Worm (Caenorhabditis elegans) whole organism, L3 larva: ENCODE measurements around the gene EGAP9.3.

Source experiments
- R02D3.7 ChIP-seq: fragments of 150-350 bp; optimal IDR thresholded peaks from 2 replicates; lab custom pipeline; 2014; ENCODE audit warnings: missing biosample characterization, missing genetic modification characterization
- ZK546.5 ChIP-seq: sonication (generic microtip); optimal IDR thresholded peaks from 2 replicates; lab custom pipeline; 2017; ENCODE audit warnings: missing biosample characterization, missing genetic modification characterization
- aly-2 ChIP-seq: fragments of 150-350 bp; optimal IDR thresholded peaks from 2 replicates; lab custom pipeline; 2014; ENCODE audit warnings: missing biosample characterization, missing genetic modification characterization
- ama-1 ChIP-seq: fragments of 150-350 bp; optimal IDR thresholded peaks from 2 replicates; lab custom pipeline; 2018
- ceh-16 ChIP-seq: sonication (generic microtip); optimal IDR thresholded peaks from 2 replicates; lab custom pipeline; 2017; ENCODE audit warnings: missing biosample characterization, missing genetic modification characterization
- ceh-28 ChIP-seq: fragments of 150-350 bp; optimal IDR thresholded peaks from 2 replicates; lab custom pipeline; 2014; ENCODE audit warnings: missing biosample characterization, missing genetic modification reagents, missing genetic modification characterization
- ceh-82 ChIP-seq: fragments of 150-350 bp; optimal IDR thresholded peaks from 2 replicates; lab custom pipeline; 2014; ENCODE audit warnings: missing biosample characterization, missing genetic modification characterization
- ceh-9 ChIP-seq: sonication (generic microtip); optimal IDR thresholded peaks from 2 replicates; lab custom pipeline; 2018; ENCODE audit warnings: missing biosample characterization, missing genetic modification characterization
- egl-5 ChIP-seq: fragments of 150-350 bp; optimal IDR thresholded peaks from 2 replicates; lab custom pipeline; 2017; ENCODE audit warnings: missing biosample characterization, missing genetic modification reagents, missing genetic modification characterization, inconsistent platforms
- elt-2 ChIP-seq: sonication (generic microtip); optimal IDR thresholded peaks from 2 replicates; lab custom pipeline; 2016; ENCODE audit warnings: missing genetic modification reagents, mild to moderate bottlenecking, missing genetic modification characterization, missing compliant biosample characterization
- elt-3 ChIP-seq, 3 experiments: fragments of 150-350 bp in 1 of 3; sonication (generic microtip) in 2 of 3; optimal IDR thresholded peaks; 2 replicates in 2 of 3; 4 replicates in 1 of 3; lab custom pipeline; 2014 to 2017; ENCODE audit warnings: missing biosample characterization in 3 of 3, missing genetic modification characterization in 3 of 3
- eor-1 ChIP-seq, 2 experiments: fragments of 150-350 bp; optimal IDR thresholded peaks; 2 replicates each; lab custom pipeline; 2014 to 2018; ENCODE audit warnings: missing biosample characterization in 2 of 2, missing genetic modification characterization in 2 of 2
- fkh-2 ChIP-seq: fragments of 150-350 bp; optimal IDR thresholded peaks from 2 replicates; lab custom pipeline; 2014; ENCODE audit warnings: missing biosample characterization, missing genetic modification reagents, missing genetic modification characterization
- fos-1 ChIP-seq: fragments of 150-350 bp; optimal IDR thresholded peaks from 2 replicates; lab custom pipeline; 2014; ENCODE audit warnings: missing biosample characterization, missing genetic modification characterization
- jun-1 ChIP-seq: fragments of 150-350 bp; optimal IDR thresholded peaks from 2 replicates; lab custom pipeline; 2014; ENCODE audit warnings: missing biosample characterization, missing genetic modification reagents, missing genetic modification characterization
- lin-15B ChIP-seq: fragments of 150-350 bp; optimal IDR thresholded peaks from 2 replicates; lab custom pipeline; 2014; ENCODE audit warnings: missing biosample characterization, missing genetic modification characterization
- lin-39 ChIP-seq: fragments of 150-350 bp; optimal IDR thresholded peaks from 2 replicates; lab custom pipeline; 2018; ENCODE audit warnings: missing biosample characterization, missing genetic modification reagents, missing genetic modification characterization
- lsy-12 ChIP-seq: sonication (generic microtip); optimal IDR thresholded peaks from 2 replicates; lab custom pipeline; 2016; ENCODE audit warnings: mild to moderate bottlenecking, missing genetic modification characterization, missing compliant biosample characterization
- mml-1 ChIP-seq: fragments of 150-350 bp; sonication (generic microtip); optimal IDR thresholded peaks from 3 replicates; lab custom pipeline; 2014; ENCODE audit warnings: missing biosample characterization, missing genetic modification characterization
- nfya-1 ChIP-seq: sonication (generic microtip); optimal IDR thresholded peaks from 2 replicates; lab custom pipeline; 2017; ENCODE audit warnings: missing genetic modification characterization, mild to moderate bottlenecking, missing compliant biosample characterization, antibody characterized with exemption, moderate library complexity; ENCODE audit not compliant: insufficient read depth
- nhr-11 ChIP-seq: fragments of 150-350 bp; optimal IDR thresholded peaks from 2 replicates; lab custom pipeline; 2014; ENCODE audit warnings: missing biosample characterization, missing genetic modification characterization
- nhr-23 ChIP-seq: fragments of 150-350 bp; optimal IDR thresholded peaks from 2 replicates; lab custom pipeline; 2014; ENCODE audit warnings: missing biosample characterization, missing genetic modification reagents, missing genetic modification characterization
- nhr-25 ChIP-seq: sonication (generic microtip); optimal IDR thresholded peaks from 2 replicates; lab custom pipeline; 2017; ENCODE audit warnings: missing biosample characterization, missing genetic modification characterization
- nhr-43 ChIP-seq: sonication (generic microtip); optimal IDR thresholded peaks from 2 replicates; lab custom pipeline; 2016; ENCODE audit warnings: mild to moderate bottlenecking, missing genetic modification characterization, missing compliant biosample characterization; ENCODE audit not compliant: poor library complexity, severe bottlenecking
- nhr-76 ChIP-seq: fragments of 150-350 bp; sonication (generic microtip); optimal IDR thresholded peaks from 5 replicates; lab custom pipeline; 2014; ENCODE audit warnings: missing biosample characterization, missing genetic modification characterization
- nhr-77 ChIP-seq: fragments of 150-350 bp; optimal IDR thresholded peaks from 2 replicates; lab custom pipeline; 2014; ENCODE audit warnings: missing biosample characterization, missing genetic modification characterization
- pha-4 ChIP-seq: fragments of 150-350 bp; optimal IDR thresholded peaks from 2 replicates; lab custom pipeline; 2014; ENCODE audit warnings: missing biosample characterization, missing genetic modification reagents, missing genetic modification characterization
- pqm-1 ChIP-seq: fragments of 150-350 bp; optimal IDR thresholded peaks from 2 replicates; lab custom pipeline; 2017; ENCODE audit warnings: missing biosample characterization, missing genetic modification characterization, inconsistent platforms
- sea-2 ChIP-seq: fragments of 150-350 bp; sonication (generic microtip); optimal IDR thresholded peaks from 4 replicates; lab custom pipeline; 2014; ENCODE audit warnings: missing biosample characterization, missing genetic modification reagents, missing genetic modification characterization
- skn-1 ChIP-seq: fragments of 150-350 bp; optimal IDR thresholded peaks from 2 replicates; lab custom pipeline; 2014; ENCODE audit warnings: missing biosample characterization, missing genetic modification characterization
- unc-39 ChIP-seq: sonication (generic microtip); optimal IDR thresholded peaks from 4 replicates; lab custom pipeline; 2017; ENCODE audit warnings: missing biosample characterization, missing genetic modification characterization
- unc-62 ChIP-seq: fragments of 150-350 bp; sonication (generic microtip); optimal IDR thresholded peaks from 4 replicates; lab custom pipeline; 2014; ENCODE audit warnings: missing biosample characterization, missing genetic modification reagents, missing genetic modification characterization
- zag-1 ChIP-seq: fragments of 150-350 bp; optimal IDR thresholded peaks from 2 replicates; lab custom pipeline; 2014; ENCODE audit warnings: missing biosample characterization, missing genetic modification characterization
- ztf-4 ChIP-seq: fragments of 150-350 bp; optimal IDR thresholded peaks from 2 replicates; lab custom pipeline; 2014; ENCODE audit warnings: missing biosample characterization, missing genetic modification characterization

EGAP9.3 gene

DNA sequence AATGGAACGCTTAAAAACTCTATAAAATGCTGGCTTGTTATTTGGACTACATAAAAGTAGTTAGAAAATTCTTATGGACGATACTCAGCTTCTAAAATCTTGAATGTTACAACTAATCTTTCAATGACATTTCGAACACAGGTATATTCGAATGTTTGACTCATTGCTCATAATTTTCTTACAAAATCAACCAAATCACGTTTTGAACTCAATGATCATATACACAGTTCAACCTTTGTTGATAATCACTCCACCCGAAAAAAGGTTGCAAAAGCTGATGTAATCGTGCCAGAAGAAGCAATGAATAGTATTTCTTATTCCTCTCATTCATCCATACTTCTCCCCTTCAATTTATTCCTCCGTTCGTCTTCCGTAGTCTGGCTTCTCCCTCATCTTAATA, 30.8 kb downstream of the EGAP9.3 start, which contains the start of gene K04A8.20:
TSS of gene K04A8.20 (plus strand) at position 301 of the 400 bp plus-strand sequence.
- TF ChIP-seq nhr-43 (tag; lab: Kevin White, UChicago) (no peak), sea-2 (GFP tag; lab: Kevin White, UChicago) (no peak), nfya-1 (no peak), fos-1 (tag; lab: Kevin White, UChicago) (no peak), ceh-28 (no peak), nhr-25 (tag; lab: Kevin White, UChicago) (no peak), unc-62 (GFP tag; lab: Kevin White, UChicago) (no peak), aly-2 (tag; lab: Kevin White, UChicago) (no peak), lin-39 (tag; lab: Kevin White, UChicago) (no peak), skn-1 (tag; lab: Kevin White, UChicago) (no peak), nhr-76 (tag; lab: Kevin White, UChicago) (no peak), unc-39 (no peak), ztf-4 (no peak), R02D3.7 (tag; lab: Kevin White, UChicago) (no peak), nhr-11 (no peak), fkh-2 (tag; lab: Kevin White, UChicago) (no peak), nhr-23 (tag; lab: Kevin White, UChicago) (no peak)

ce11 chrV:6548309-6548708, 31.6 kb downstream of the EGAP9.3 start:
- TF ChIP-seq mml-1 (tag; lab: Kevin White, UChicago) (no peak), lin-15B (no peak), nhr-25 (tag; lab: Kevin White, UChicago) (no peak), elt-3 (tag; optimal IDR thresholded peaks at IDR 0.05; lab: Kevin White, UChicago) (no peak), lsy-12 (tag; lab: Kevin White, UChicago) (no peak), ZK546.5 (tag; lab: Kevin White, UChicago) (no peak), egl-5 (tag; lab: Kevin White, UChicago) (no peak), ceh-16 (no peak), R02D3.7 (tag; lab: Kevin White, UChicago) (no peak), eor-1 (tag; optimal IDR thresholded peaks at IDR 0.05; lab: Kevin White, UChicago) (no peak), pha-4 (no peak), nhr-76 (tag; lab: Kevin White, UChicago) (no peak), jun-1 (no peak), pqm-1 (tag; lab: Kevin White, UChicago) (no peak), nhr-77 (tag; lab: Kevin White, UChicago) (no peak), ceh-9 (no peak), zag-1 (no peak), ama-1 (lab: Kevin White, UChicago) (no peak)

DNA sequence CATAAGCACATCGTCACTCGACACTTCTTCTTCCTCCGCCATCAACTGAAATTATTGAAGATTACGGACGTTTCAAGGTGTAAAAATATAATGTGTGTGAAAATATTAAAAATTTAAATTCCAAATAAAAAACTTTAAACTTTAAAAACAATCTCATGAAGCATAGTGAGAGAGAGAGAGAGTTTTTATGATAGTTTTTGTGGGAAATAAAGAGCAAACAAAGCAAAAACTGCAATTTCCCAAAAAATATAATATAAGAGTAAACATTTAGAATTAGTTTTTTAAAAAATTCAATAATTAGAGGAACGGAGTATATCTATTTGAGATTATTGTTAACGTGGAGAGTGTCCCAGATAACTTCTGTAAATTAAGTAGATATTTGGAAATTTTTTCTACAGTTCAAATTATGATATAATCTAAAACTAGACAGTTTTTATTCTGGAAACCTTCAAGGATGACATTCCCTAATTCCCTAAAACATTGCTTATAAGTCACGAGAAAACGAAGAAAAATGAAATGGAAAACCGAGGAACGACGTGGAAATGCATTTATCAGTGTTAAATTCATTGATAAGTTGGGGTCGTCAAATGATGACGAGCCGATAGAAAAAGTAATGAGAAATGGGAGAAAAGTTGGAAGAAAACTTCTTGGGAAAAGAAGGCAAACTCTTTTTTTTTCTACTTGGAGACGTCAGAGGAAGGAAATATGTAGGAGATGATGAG, 33.3 kb downstream of the EGAP9.3 start, which contains the start of gene dre-1:
TSS of gene dre-1 (minus strand) at position 51 of the 722 bp plus-strand sequence.
- no peak for TF ChIP-seq nhr-76 (tag; lab: Kevin White, UChicago)
- peak; percentile 3 for TF ChIP-seq pha-4
- peak; percentile 67 for TF ChIP-seq elt-2 (tag; lab: Kevin White, UChicago)
- TF ChIP-seq, all 47 proteins: peak for 2

ce11 chrV:6544999-6545398, 34.9 kb downstream of the EGAP9.3 start:
- TF ChIP-seq nhr-11 (no peak), ZK546.5 (tag; lab: Kevin White, UChicago) (no peak), ceh-82 (tag; lab: Kevin White, UChicago) (no peak), lsy-12 (tag; lab: Kevin White, UChicago) (peak; percentile 9), nhr-23 (tag; lab: Kevin White, UChicago) (peak; percentile 6), nhr-25 (tag; lab: Kevin White, UChicago) (peak; percentile 41)
- TF ChIP-seq, all 47 proteins: peak for 3

- TF ChIP-seq fkh-2 (tag; lab: Kevin White, UChicago), result no peak
- peak; percentile 51 for TF ChIP-seq nhr-43 (tag; lab: Kevin White, UChicago)
- peak; percentile 14 for TF ChIP-seq ama-1 (lab: Kevin White, UChicago)
- TF ChIP-seq unc-39, result no peak
- peak; percentile 84 for TF ChIP-seq nhr-23 (tag; lab: Kevin White, UChicago)
- TF ChIP-seq nhr-25 (tag; lab: Kevin White, UChicago), result peak; percentile 65
- TF ChIP-seq skn-1 (tag; lab: Kevin White, UChicago), result no peak
- TF ChIP-seq, all 47 proteins: peak for 4
Observed at ce11 chrV:6541875-6542274, 38.0 kb downstream of the EGAP9.3 start.
